Worm (Caenorhabditis elegans): ENCODE results near the gene C54E10.3.
"Not testable (repeated sequence)": the region's sequence is repeated elsewhere in the genome, so short reads cannot be mapped to it uniquely, and the experiment has no call there.

The C54E10.3 gene

ce11 chrV:18810705-18811104, at the start of gene C54E10.3:
C54E10.3 (plus strand) TSS chrV:18811005.
- TF ChIP-seq ref-1 (GFP tag; conservative IDR thresholded peaks at IDR 0.05) (no peak), klf-2 (GFP tag; conservative IDR thresholded peaks at IDR 0.05) (no peak), flt-1 (GFP tag; IDR thresholded peaks at IDR 0.05) (no peak), T22C8.4 (GFP tag; IDR thresholded peaks at IDR 0.05) (no peak), ztf-29 (GFP tag; IDR thresholded peaks at IDR 0.05) (no peak)

- TF ChIP-seq med-1 (GFP tag; optimal IDR thresholded peaks at IDR 0.05; ENCODE audit: insufficient read depth) (no peak), ztf-29 (GFP tag; IDR thresholded peaks at IDR 0.05) (no peak), cog-1 (tag; optimal IDR thresholded peaks at IDR 0.05) (no peak), T22C8.4 (GFP tag; IDR thresholded peaks at IDR 0.05) (no peak), klf-2 (GFP tag; conservative IDR thresholded peaks at IDR 0.05) (no peak), ref-1 (GFP tag; conservative IDR thresholded peaks at IDR 0.05) (no peak), tab-1 (GFP tag; IDR thresholded peaks at IDR 0.05) (no peak), ztf-23 (GFP tag; IDR thresholded peaks at IDR 0.05) (no peak)
These were observed 49.7 kb upstream of the C54E10.3 start, which contains the start of gene F11D11.4 for ce11 chrV:18761078-18761477. F11D11.4 (plus strand) TSS chrV:18761378.

ce11 chrV:18762044-18762443, 48.8 kb upstream of the C54E10.3 start, which contains the start of gene F11D11.22:
F11D11.22 (plus strand) TSS chrV:18762344.
- not testable (repeated sequence) for TF ChIP-seq med-1 (GFP tag; optimal IDR thresholded peaks at IDR 0.05; ENCODE audit: insufficient read depth); klf-2 (GFP tag; conservative IDR thresholded peaks at IDR 0.05); ztf-29 (GFP tag; IDR thresholded peaks at IDR 0.05)

ce11 chrV:18769902-18770301, 40.9 kb upstream of the C54E10.3 start:
- TF ChIP-seq cog-1 (tag; optimal IDR thresholded peaks at IDR 0.05) (no peak), T22C8.4 (GFP tag; IDR thresholded peaks at IDR 0.05) (no peak), flt-1 (GFP tag; IDR thresholded peaks at IDR 0.05) (no peak)

- TF ChIP-seq flt-1 (GFP tag; IDR thresholded peaks at IDR 0.05), result no peak
- TF ChIP-seq ztf-29 (GFP tag; IDR thresholded peaks at IDR 0.05), result no peak
- no peak for TF ChIP-seq klf-2 (GFP tag; conservative IDR thresholded peaks at IDR 0.05)
- no peak for TF ChIP-seq tab-1 (GFP tag; IDR thresholded peaks at IDR 0.05)
- TF ChIP-seq cog-1 (tag; optimal IDR thresholded peaks at IDR 0.05), result no peak
- no peak for TF ChIP-seq T22C8.4 (GFP tag; IDR thresholded peaks at IDR 0.05)
- no peak for TF ChIP-seq ref-1 (GFP tag; conservative IDR thresholded peaks at IDR 0.05)
- no peak for TF ChIP-seq med-1 (GFP tag; optimal IDR thresholded peaks at IDR 0.05; ENCODE audit: insufficient read depth)
- no peak for TF ChIP-seq ztf-23 (GFP tag; IDR thresholded peaks at IDR 0.05)
These were observed 40.2 kb upstream of the C54E10.3 start, which contains the start of gene clec-255 for ce11 chrV:18770623-18771022. clec-255 (minus strand) TSS chrV:18770723.

ce11 chrV:18771390-18771789, 39.4 kb upstream of the C54E10.3 start, which contains the start of gene clec-256:
clec-256 (plus strand) TSS chrV:18771690.
- TF ChIP-seq ztf-23 (GFP tag; IDR thresholded peaks at IDR 0.05) (no peak), tab-1 (GFP tag; IDR thresholded peaks at IDR 0.05) (no peak), T22C8.4 (GFP tag; IDR thresholded peaks at IDR 0.05) (no peak), klf-2 (GFP tag; conservative IDR thresholded peaks at IDR 0.05) (no peak), cog-1 (tag; optimal IDR thresholded peaks at IDR 0.05) (no peak)

ce11 chrV:18771804-18772386, 38.9 kb upstream of the C54E10.3 start:
- TF ChIP-seq ztf-29 (GFP tag; IDR thresholded peaks at IDR 0.05), result no peak
- no peak for TF ChIP-seq cog-1 (tag; optimal IDR thresholded peaks at IDR 0.05)
- TF ChIP-seq klf-2 (GFP tag; conservative IDR thresholded peaks at IDR 0.05), result no peak
- TF ChIP-seq med-1 (GFP tag; optimal IDR thresholded peaks at IDR 0.05; ENCODE audit: insufficient read depth), result no peak
- no peak for TF ChIP-seq tab-1 (GFP tag; IDR thresholded peaks at IDR 0.05)
- TF ChIP-seq T22C8.4 (GFP tag; IDR thresholded peaks at IDR 0.05), result no peak
- TF ChIP-seq ztf-23 (GFP tag; IDR thresholded peaks at IDR 0.05), result no peak
- TF ChIP-seq flt-1 (GFP tag; IDR thresholded peaks at IDR 0.05), result no peak
- TF ChIP-seq ref-1 (GFP tag; conservative IDR thresholded peaks at IDR 0.05), result no peak

ce11 chrV:18772761-18773160, 38.0 kb upstream of the C54E10.3 start, which contains the start of gene clec-257:
clec-257 (plus strand) TSS chrV:18773061.
- TF ChIP-seq ztf-29 (GFP tag; IDR thresholded peaks at IDR 0.05) (no peak), ref-1 (GFP tag; conservative IDR thresholded peaks at IDR 0.05) (no peak), klf-2 (GFP tag; conservative IDR thresholded peaks at IDR 0.05) (no peak), flt-1 (GFP tag; IDR thresholded peaks at IDR 0.05) (no peak), cog-1 (tag; optimal IDR thresholded peaks at IDR 0.05) (no peak), med-1 (GFP tag; optimal IDR thresholded peaks at IDR 0.05; ENCODE audit: insufficient read depth) (no peak), T22C8.4 (GFP tag; IDR thresholded peaks at IDR 0.05) (no peak), tab-1 (GFP tag; IDR thresholded peaks at IDR 0.05) (no peak), ztf-23 (GFP tag; IDR thresholded peaks at IDR 0.05) (no peak)

- no peak for TF ChIP-seq T22C8.4 (GFP tag; IDR thresholded peaks at IDR 0.05)
- no peak for TF ChIP-seq klf-2 (GFP tag; conservative IDR thresholded peaks at IDR 0.05)
- no peak for TF ChIP-seq ref-1 (GFP tag; conservative IDR thresholded peaks at IDR 0.05)
- no peak for TF ChIP-seq cog-1 (tag; optimal IDR thresholded peaks at IDR 0.05)
- no peak for TF ChIP-seq ztf-23 (GFP tag; IDR thresholded peaks at IDR 0.05)
- TF ChIP-seq flt-1 (GFP tag; IDR thresholded peaks at IDR 0.05), result no peak
These were observed 34.5 kb upstream of the C54E10.3 start, which contains the start of gene Y17D7B.4 for ce11 chrV:18776245-18776737. Y17D7B.4 (minus strand) TSS chrV:18776687.

- TF ChIP-seq flt-1 (GFP tag; IDR thresholded peaks at IDR 0.05) (no peak), ztf-29 (GFP tag; IDR thresholded peaks at IDR 0.05) (no peak), ztf-23 (GFP tag; IDR thresholded peaks at IDR 0.05) (no peak), ref-1 (GFP tag; conservative IDR thresholded peaks at IDR 0.05) (no peak), med-1 (GFP tag; optimal IDR thresholded peaks at IDR 0.05; ENCODE audit: insufficient read depth) (no peak), tab-1 (GFP tag; IDR thresholded peaks at IDR 0.05) (no peak), cog-1 (tag; optimal IDR thresholded peaks at IDR 0.05) (no peak), T22C8.4 (GFP tag; IDR thresholded peaks at IDR 0.05) (no peak), klf-2 (GFP tag; conservative IDR thresholded peaks at IDR 0.05) (no peak)
These were observed 30.2 kb upstream of the C54E10.3 start for ce11 chrV:18780605-18781004.

All from whole organism, midembryonic.